Worm (Caenorhabditis elegans): ENCODE results near the gene tmem-135.

ce11 chrX:4718114-4718513 lies 44.6 kb downstream of the tmem-135 start:
- no peak for TF ChIP-seq him-1 (tag; optimal IDR thresholded peaks at IDR 0.05)
- TF ChIP-seq W03F9.2 (tag; optimal IDR thresholded peaks at IDR 0.05), result no peak
